Worm (Caenorhabditis elegans) whole organism, midembryonic: ENCODE results near the gene mon-2.

Experiments used
- T22C8.4 ChIP-seq: fragments of 200-800 bp; sonication (Bioruptor generic); IDR thresholded peaks from 2 replicates; pipeline ENCODE4 v1.3.6; 2022; ENCODE audit warnings: missing genetic modification characterization, missing compliant biosample characterization
- cog-1 ChIP-seq: sonication (generic microtip); optimal IDR thresholded peaks from 2 replicates; lab custom pipeline; 2016; ENCODE audit warnings: missing genetic modification characterization, missing compliant biosample characterization
- flt-1 ChIP-seq: fragments of 200-800 bp; sonication (Bioruptor generic); IDR thresholded peaks from 2 replicates; pipeline ENCODE4 v1.3.6; 2022; ENCODE audit warnings: missing genetic modification characterization, missing compliant biosample characterization
- klf-2 ChIP-seq: fragments of 200-800 bp; sonication (Bioruptor generic); conservative IDR thresholded peaks from 2 replicates; pipeline ENCODE4 v1.3.6; 2022; ENCODE audit warnings: missing genetic modification reagents, missing genetic modification characterization, missing compliant biosample characterization
- med-1 ChIP-seq: sonication (generic microtip); optimal IDR thresholded peaks from 2 replicates; lab custom pipeline; 2017; ENCODE audit warnings: missing genetic modification characterization, mild to moderate bottlenecking, missing compliant biosample characterization, antibody characterized with exemption, missing genetic modification reagents; ENCODE audit not compliant: insufficient read depth
- ref-1 ChIP-seq: fragments of 200-800 bp; sonication (Bioruptor generic); conservative IDR thresholded peaks from 2 replicates; pipeline ENCODE4 v1.3.6; 2022; ENCODE audit warnings: missing genetic modification reagents, missing genetic modification characterization, missing compliant biosample characterization
- tab-1 ChIP-seq: fragments of 200-800 bp; sonication (Bioruptor generic); IDR thresholded peaks from 2 replicates; pipeline ENCODE4 v1.3.6; 2022; ENCODE audit warnings: missing genetic modification characterization, missing compliant biosample characterization
- ztf-23 ChIP-seq: fragments of 200-800 bp; sonication (Bioruptor generic); IDR thresholded peaks from 2 replicates; pipeline ENCODE4 v1.3.6; 2022; ENCODE audit warnings: missing genetic modification reagents, missing genetic modification characterization, missing compliant biosample characterization
- ztf-29 ChIP-seq: fragments of 200-800 bp; sonication (Bioruptor generic); IDR thresholded peaks from 2 replicates; pipeline ENCODE4 v1.3.6; 2022; ENCODE audit warnings: missing genetic modification reagents, missing genetic modification characterization, missing compliant biosample characterization

mon-2 gene

ce11 chrIV:12092113-12092512 lies 4.5 kb upstream of the mon-2 start, which contains the start of gene mig-32:
mig-32 (minus strand) TSS chrIV:12092213.
- TF ChIP-seq flt-1 (GFP tag; lab: Robert Waterston, UW) (no peak), tab-1 (GFP tag; lab: Robert Waterston, UW) (no peak), T22C8.4 (no peak), ztf-23 (GFP tag; lab: Robert Waterston, UW) (no peak)

ce11 chrIV:12093384-12093783 lies 3.2 kb upstream of the mon-2 start, which contains the start of gene cpsf-4:
cpsf-4 (minus strand) TSS chrIV:12093445.
- no peak for TF ChIP-seq ztf-29 (GFP tag; lab: Robert Waterston, UW)
- no peak for TF ChIP-seq tab-1 (GFP tag; lab: Robert Waterston, UW)
- no peak for TF ChIP-seq med-1 (GFP tag; lab: Kevin White, UChicago)
- TF ChIP-seq ztf-23 (GFP tag; lab: Robert Waterston, UW) = no peak
- TF ChIP-seq cog-1 (tag; lab: Kevin White, UChicago) = no peak
- no peak for TF ChIP-seq ref-1
- TF ChIP-seq T22C8.4 = no peak
- TF ChIP-seq klf-2 (GFP tag; lab: Robert Waterston, UW) = no peak
- TF ChIP-seq flt-1 (GFP tag; lab: Robert Waterston, UW) = no peak

DNA sequence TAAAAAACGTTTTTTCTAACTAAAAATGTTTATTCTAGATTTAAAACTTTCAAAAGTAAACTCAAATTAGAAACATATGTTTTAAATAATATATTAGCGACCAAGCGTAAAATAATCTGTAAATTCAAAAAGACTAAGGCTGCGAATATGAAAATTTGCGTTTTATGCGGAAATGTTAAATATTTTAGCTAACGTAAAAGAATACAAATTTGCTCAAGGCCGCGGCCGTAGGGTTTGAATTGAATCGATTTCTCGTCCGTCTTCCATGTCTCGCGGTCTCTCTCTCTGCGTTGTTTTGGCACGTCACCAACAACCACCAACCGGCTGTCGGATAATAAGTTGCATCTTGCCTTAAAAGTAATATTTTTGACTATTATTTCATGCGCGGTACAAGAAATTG lies 2.8 kb upstream of the mon-2 start, which contains the start of gene F11A10.5:
Gene F11A10.5 (plus strand): TSS at position 301 of the 400 bp plus-strand sequence.
- TF ChIP-seq T22C8.4 (peak; percentile 55; the same call in 1 of the 2 replicates), med-1 (GFP tag; lab: Kevin White, UChicago) (no peak)

ce11 chrIV:12105558-12105957 lies 9.0 kb downstream of the mon-2 start, which contains the start of gene M18.3:
M18.3 (plus strand) TSS chrIV:12105858.
- TF ChIP-seq ref-1 = no peak
- TF ChIP-seq ztf-29 (GFP tag; lab: Robert Waterston, UW) = no peak

- TF ChIP-seq cog-1 (tag; lab: Kevin White, UChicago) = no peak
- TF ChIP-seq flt-1 (GFP tag; lab: Robert Waterston, UW) = no peak
- no peak for TF ChIP-seq tab-1 (GFP tag; lab: Robert Waterston, UW)
- TF ChIP-seq ref-1 = no peak
- TF ChIP-seq ztf-29 (GFP tag; lab: Robert Waterston, UW) = no peak
- TF ChIP-seq T22C8.4 = no peak
- no peak for TF ChIP-seq ztf-23 (GFP tag; lab: Robert Waterston, UW)
- TF ChIP-seq med-1 (GFP tag; lab: Kevin White, UChicago) = no peak
- TF ChIP-seq klf-2 (GFP tag; lab: Robert Waterston, UW) = no peak
Measured at ce11 chrIV:12108984-12109657, 12.5 kb downstream of the mon-2 start.

- TF ChIP-seq klf-2 (GFP tag; lab: Robert Waterston, UW) (no peak), ztf-29 (GFP tag; lab: Robert Waterston, UW) (no peak), ref-1 (no peak), ztf-23 (GFP tag; lab: Robert Waterston, UW) (no peak), flt-1 (GFP tag; lab: Robert Waterston, UW) (no peak), T22C8.4 (no peak), tab-1 (GFP tag; lab: Robert Waterston, UW) (no peak), med-1 (GFP tag; lab: Kevin White, UChicago) (no peak), cog-1 (tag; lab: Kevin White, UChicago) (no peak)
Measured at ce11 chrIV:12109743-12110142, 13.2 kb downstream of the mon-2 start.

- TF ChIP-seq klf-2 (GFP tag; lab: Robert Waterston, UW) (no peak), ztf-23 (GFP tag; lab: Robert Waterston, UW) (no peak), T22C8.4 (no peak), ref-1 (no peak)
Measured at ce11 chrIV:12110339-12110738, 13.8 kb downstream of the mon-2 start, which contains the start of gene col-129. col-129 (minus strand) TSS chrIV:12110439.

DNA sequence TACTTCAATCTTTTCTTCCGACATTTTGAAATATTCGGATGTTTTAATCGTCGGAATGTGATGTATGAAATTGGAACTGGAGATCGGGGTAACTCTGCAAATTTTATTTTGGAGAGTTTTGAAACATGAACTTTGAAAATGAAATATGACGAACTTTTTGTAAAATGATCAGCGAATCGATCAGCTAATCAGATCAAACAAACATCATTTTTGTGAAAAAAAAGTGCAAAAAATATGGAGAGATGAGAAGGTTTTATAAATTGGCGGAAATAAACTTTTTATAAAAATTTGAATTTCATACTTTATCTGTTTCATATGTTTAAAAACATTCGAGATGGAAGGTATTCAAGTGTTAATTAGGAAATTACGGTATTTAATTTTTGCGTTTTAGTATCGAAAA lies 14.9 kb downstream of the mon-2 start, which contains the start of gene dlc-2:
Gene dlc-2 (minus strand): TSS at position 101 of the 400 bp plus-strand sequence.
- TF ChIP-seq cog-1 (tag; lab: Kevin White, UChicago) (no peak), ztf-23 (GFP tag; lab: Robert Waterston, UW) (no peak)

ce11 chrIV:12113056-12113455 lies 16.5 kb downstream of the mon-2 start:
- no peak for TF ChIP-seq ref-1

DNA sequence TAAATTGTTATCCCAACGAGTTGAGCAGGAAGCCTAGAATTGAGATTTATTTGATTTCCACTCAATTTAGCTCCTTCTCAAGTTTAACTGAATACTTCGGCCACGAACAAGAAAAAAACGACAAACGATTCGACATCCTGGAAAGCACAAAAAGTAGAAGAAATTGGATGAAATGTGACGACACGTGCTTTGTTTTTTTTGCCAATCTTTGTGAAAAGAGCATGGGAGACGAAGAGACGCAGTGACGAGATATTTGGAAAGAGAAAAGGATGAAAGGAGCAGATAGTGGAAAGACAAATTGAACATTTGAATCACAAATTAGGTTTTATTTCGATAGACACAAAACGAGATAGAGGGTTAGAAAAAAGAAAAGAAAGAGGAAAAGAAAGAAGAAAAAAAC lies 17.9 kb downstream of the mon-2 start:
- TF ChIP-seq klf-2 (GFP tag; lab: Robert Waterston, UW) (no peak), ztf-29 (GFP tag; lab: Robert Waterston, UW) (no peak), ztf-23 (GFP tag; lab: Robert Waterston, UW) (no peak), cog-1 (tag; lab: Kevin White, UChicago) (no peak), T22C8.4 (no peak), tab-1 (GFP tag; lab: Robert Waterston, UW) (no peak), flt-1 (GFP tag; lab: Robert Waterston, UW) (no peak), ref-1 (no peak), med-1 (GFP tag; lab: Kevin White, UChicago) (no peak)

ce11 chrIV:12120536-12120935 lies 24.0 kb downstream of the mon-2 start:
- no peak for TF ChIP-seq ztf-23 (GFP tag; lab: Robert Waterston, UW)
- TF ChIP-seq cog-1 (tag; lab: Kevin White, UChicago) = no peak
- no peak for TF ChIP-seq tab-1 (GFP tag; lab: Robert Waterston, UW)
- no peak for TF ChIP-seq med-1 (GFP tag; lab: Kevin White, UChicago)
- TF ChIP-seq T22C8.4 = no peak
- no peak for TF ChIP-seq ztf-29 (GFP tag; lab: Robert Waterston, UW)
- TF ChIP-seq klf-2 (GFP tag; lab: Robert Waterston, UW) = no peak
